Fruit fly (Drosophila melanogaster): ENCODE data around the gene Ir31a.

- no peak for TF ChIP-seq h (optimal IDR thresholded peaks at IDR 0.05)
- TF ChIP-seq psq (optimal IDR thresholded peaks at IDR 0.05) = no peak
- no peak for TF ChIP-seq ttk (optimal IDR thresholded peaks at IDR 0.05)
These were observed 10.3 kb upstream of the Ir31a start for dm6 chr2L:10395035-10395434.

All from Kc167 (cell line).